Worm (Caenorhabditis elegans) whole organism, early embryonic: ENCODE measurements around the gene ift-74.

Experiments used
- flt-1 ChIP-seq: fragments of 200-800 bp; sonication (Bioruptor generic); IDR thresholded peaks from 2 replicates; pipeline ENCODE4 v1.3.6; 2022; ENCODE audit warnings: missing genetic modification characterization, missing compliant biosample characterization
- tbx-11 ChIP-seq: fragments of 200-800 bp; sonication (Bioruptor generic); IDR thresholded peaks from 2 replicates; pipeline ENCODE4 v1.3.6; 2022; ENCODE audit warnings: missing genetic modification characterization, missing compliant biosample characterization

DNA sequence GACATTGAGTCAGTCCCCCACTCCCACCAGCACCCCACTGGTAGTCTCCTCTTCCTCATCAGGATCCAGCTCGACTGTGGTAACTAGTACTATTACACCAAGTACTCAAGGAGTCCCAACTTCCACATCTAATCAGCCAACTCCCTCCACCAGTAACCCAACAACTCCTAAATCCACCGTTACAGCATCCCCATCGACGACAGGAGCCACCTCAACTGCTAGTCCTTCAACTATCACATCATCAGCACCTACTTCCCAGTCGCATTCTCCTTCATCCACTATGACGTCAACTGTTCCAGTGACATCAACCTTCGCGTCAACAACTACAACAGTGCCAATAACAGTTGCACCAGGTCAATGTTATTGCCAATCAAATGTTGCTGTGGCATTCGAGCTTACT lies 11.3 kb upstream of the ift-74 start:
- TF ChIP-seq flt-1 (no peak), tbx-11 (no peak)
